Fruit fly (Drosophila melanogaster) whole organism, embryonic: ENCODE results near the gene CG17637.

Experiments used
- Bdp1 ChIP-seq: fragments of 200-800 bp; sonication (Bioruptor generic); optimal IDR thresholded peaks from 3 replicates; lab custom pipeline; 2016; ENCODE audit warnings: missing biosample characterization, missing genetic modification characterization
- Bgb ChIP-seq: fragments of 200-800 bp; sonication (Bioruptor generic); IDR thresholded peaks from 2 replicates; pipeline ENCODE4 v1.3.6; 2022; ENCODE audit warnings: missing biosample characterization, missing genetic modification characterization; ENCODE audit not compliant: partially characterized antibody
- CG10462 ChIP-seq: fragments of 200-800 bp; sonication (Bioruptor generic); optimal IDR thresholded peaks from 2 replicates; lab custom pipeline; 2016; ENCODE audit warnings: missing biosample characterization, missing genetic modification characterization
- CG10543 ChIP-seq: fragments of 200-800 bp; sonication (Bioruptor generic); optimal IDR thresholded peaks from 3 replicates; lab custom pipeline; 2017; ENCODE audit warnings: missing biosample characterization, mild to moderate bottlenecking, missing genetic modification characterization, moderate library complexity
- CG11696 ChIP-seq: fragments of 200-800 bp; sonication (Bioruptor generic); IDR thresholded peaks from 2 replicates; pipeline ENCODE4 v1.3.6; 2022; ENCODE audit warnings: missing biosample characterization, missing genetic modification characterization
- CG12236 ChIP-seq: fragments of 200-800 bp; sonication (Bioruptor generic); optimal IDR thresholded peaks from 2 replicates; lab custom pipeline; 2016; ENCODE audit warnings: missing biosample characterization, missing genetic modification characterization
- CG1233 ChIP-seq: fragments of 200-800 bp; sonication (Bioruptor generic); optimal IDR thresholded peaks from 4 replicates; lab custom pipeline; 2018; ENCODE audit warnings: missing biosample characterization, mild to moderate bottlenecking, missing genetic modification characterization
- CG14965 ChIP-seq: fragments of 200-800 bp; sonication (Bioruptor generic); optimal IDR thresholded peaks from 2 replicates; lab custom pipeline; 2016; ENCODE audit warnings: missing biosample characterization, missing genetic modification characterization, borderline replicate concordance
- CG1603 ChIP-seq: fragments of 200-800 bp; sonication (Bioruptor generic); optimal IDR thresholded peaks from 2 replicates; lab custom pipeline; 2019; ENCODE audit warnings: missing biosample characterization, mild to moderate bottlenecking, missing genetic modification characterization, moderate library complexity
- CG17186 ChIP-seq: fragments of 200-800 bp; sonication (Bioruptor generic); optimal IDR thresholded peaks from 3 replicates; lab custom pipeline; 2017; ENCODE audit warnings: missing biosample characterization, missing genetic modification reagents, missing genetic modification characterization
- CG17385 ChIP-seq: fragments of 200-800 bp; sonication (Bioruptor generic); optimal IDR thresholded peaks from 3 replicates; lab custom pipeline; 2018; ENCODE audit warnings: missing biosample characterization, mild to moderate bottlenecking, missing genetic modification characterization
- CG18011 ChIP-seq: fragments of 200-800 bp; sonication (Bioruptor generic); optimal IDR thresholded peaks from 2 replicates; lab custom pipeline; 2017; ENCODE audit warnings: missing biosample characterization, missing genetic modification characterization, mild to moderate bottlenecking, moderate library complexity, missing genotype
- CG2129 ChIP-seq: fragments of 200-800 bp; sonication (Bioruptor generic); IDR thresholded peaks from 2 replicates; pipeline ENCODE4 v1.3.6; 2022; ENCODE audit warnings: missing biosample characterization, missing genetic modification characterization; ENCODE audit not compliant: partially characterized antibody
- CG2889 ChIP-seq: fragments of 200-800 bp; sonication (Bioruptor generic); IDR thresholded peaks from 3 replicates; pipeline ENCODE4 v1.3.6; 2022; ENCODE audit warnings: missing biosample characterization, missing genetic modification characterization
- CG32767 ChIP-seq: fragments of 200-800 bp; sonication (Bioruptor generic); IDR thresholded peaks from 2 replicates; pipeline ENCODE4 v1.3.6; 2022; ENCODE audit warnings: missing biosample characterization, missing genetic modification characterization
- CG3838 ChIP-seq: fragments of 200-800 bp; sonication (Bioruptor generic); optimal IDR thresholded peaks from 3 replicates; lab custom pipeline; 2016; ENCODE audit warnings: missing biosample characterization, missing genetic modification characterization
- CG4404 ChIP-seq: fragments of 200-800 bp; sonication (Bioruptor generic); IDR thresholded peaks from 2 replicates; pipeline ENCODE4 v1.3.6; 2022; ENCODE audit warnings: missing biosample characterization, missing genetic modification characterization
- CG6765 ChIP-seq: fragments of 200-800 bp; sonication (Bioruptor generic); optimal IDR thresholded peaks from 3 replicates; lab custom pipeline; 2017; ENCODE audit warnings: missing biosample characterization, mild to moderate bottlenecking, missing genetic modification characterization
- CHES-1-like ChIP-seq: fragments of 200-800 bp; sonication (Bioruptor generic); optimal IDR thresholded peaks from 2 replicates; lab custom pipeline; 2016; ENCODE audit warnings: missing biosample characterization, missing genetic modification characterization
- D19A ChIP-seq: fragments of 200-800 bp; optimal IDR thresholded peaks from 3 replicates; lab custom pipeline; 2019; ENCODE audit warnings: missing biosample characterization, mild to moderate bottlenecking, missing genetic modification characterization, moderate library complexity
- Dll ChIP-seq: fragments of 200-800 bp; sonication (Bioruptor generic); IDR thresholded peaks from 4 replicates; pipeline ENCODE4 v1.3.6; 2022; ENCODE audit warnings: missing biosample characterization, missing genetic modification characterization; ENCODE audit not compliant: partially characterized antibody
- Doc2 ChIP-seq: fragments of 200-800 bp; sonication (Bioruptor generic); IDR thresholded peaks from 2 replicates; pipeline ENCODE4 v1.3.6; 2022; ENCODE audit warnings: missing biosample characterization, missing genetic modification characterization
- Gug ChIP-seq: fragments of 200-800 bp; sonication (Bioruptor generic); IDR thresholded peaks from 4 replicates; pipeline ENCODE4 v1.3.6; 2022; ENCODE audit warnings: missing biosample characterization, missing genetic modification characterization
- HLH4C ChIP-seq: fragments of 200-800 bp; sonication (Bioruptor generic); IDR thresholded peaks from 3 replicates; pipeline ENCODE4 v1.3.6; 2022; ENCODE audit warnings: missing biosample characterization, missing genetic modification characterization; ENCODE audit not compliant: partially characterized antibody
- Mad ChIP-seq: fragments of 200-800 bp; sonication (Bioruptor generic); optimal IDR thresholded peaks from 2 replicates; lab custom pipeline; 2016; ENCODE audit warnings: missing biosample characterization, missing genetic modification characterization
- Nf-YC ChIP-seq: fragments of 200-800 bp; optimal IDR thresholded peaks from 3 replicates; lab custom pipeline; 2019; ENCODE audit warnings: missing biosample characterization, mild to moderate bottlenecking, missing genetic modification characterization, moderate library complexity
- Oli ChIP-seq: fragments of 200-800 bp; sonication (Bioruptor generic); optimal IDR thresholded peaks from 2 replicates; lab custom pipeline; 2018; ENCODE audit warnings: missing biosample characterization, mild to moderate bottlenecking, missing genetic modification characterization, moderate library complexity
- Rfx ChIP-seq: fragments of 200-800 bp; sonication (Bioruptor generic); IDR thresholded peaks from 2 replicates; pipeline ENCODE4 v1.3.6; 2022; ENCODE audit warnings: missing biosample characterization, missing genetic modification characterization
- Six4 ChIP-seq: fragments of 200-800 bp; sonication (Bioruptor generic); optimal IDR thresholded peaks from 2 replicates; lab custom pipeline; 2016; ENCODE audit warnings: missing biosample characterization, missing genetic modification characterization
- Sox102F ChIP-seq: fragments of 200-800 bp; sonication (Bioruptor generic); optimal IDR thresholded peaks from 2 replicates; lab custom pipeline; 2018; ENCODE audit warnings: missing biosample characterization, mild to moderate bottlenecking, missing genetic modification characterization, moderate library complexity
- Sry-δ ChIP-seq: fragments of 200-800 bp; sonication (Bioruptor generic); optimal IDR thresholded peaks from 2 replicates; lab custom pipeline; 2016; ENCODE audit warnings: missing biosample characterization, missing genetic modification characterization
- caup ChIP-seq: fragments of 200-800 bp; sonication (Bioruptor generic); optimal IDR thresholded peaks from 3 replicates; lab custom pipeline; 2017; ENCODE audit warnings: missing biosample characterization, mild to moderate bottlenecking, missing genetic modification characterization, moderate library complexity; ENCODE audit not compliant: severe bottlenecking
- cg ChIP-seq: fragments of 200-800 bp; sonication (Bioruptor generic); optimal IDR thresholded peaks from 3 replicates; lab custom pipeline; 2019; ENCODE audit warnings: missing biosample characterization, mild to moderate bottlenecking, missing genetic modification characterization, moderate library complexity
- crp ChIP-seq, 2 experiments: fragments of 200-800 bp; sonication (Bioruptor generic); optimal IDR thresholded peaks; 2 replicates in 1 of 2; 3 replicates in 1 of 2; lab custom pipeline; 2017; ENCODE audit warnings: missing biosample characterization in 2 of 2, missing genetic modification characterization in 2 of 2, mild to moderate bottlenecking in 1 of 2, moderate library complexity in 1 of 2
- dan ChIP-seq: fragments of 200-800 bp; sonication (Bioruptor generic); IDR thresholded peaks from 2 replicates; pipeline ENCODE4 v1.3.6; 2022; ENCODE audit warnings: missing biosample characterization, missing genetic modification characterization
- dm ChIP-seq: fragments of 200-800 bp; sonication (Bioruptor generic); optimal IDR thresholded peaks from 3 replicates; lab custom pipeline; 2016; ENCODE audit warnings: missing biosample characterization, missing genetic modification characterization
- emc ChIP-seq: fragments of 200-800 bp; sonication (Bioruptor generic); optimal IDR thresholded peaks from 2 replicates; lab custom pipeline; 2016; ENCODE audit warnings: missing biosample characterization, missing genetic modification characterization
- en ChIP-seq: fragments of 200-800 bp; sonication (Bioruptor generic); optimal IDR thresholded peaks from 2 replicates; lab custom pipeline; 2016; ENCODE audit warnings: missing biosample characterization, missing genetic modification characterization
- gt ChIP-seq: fragments of 200-800 bp; sonication (Bioruptor generic); IDR thresholded peaks from 2 replicates; pipeline ENCODE4 v1.3.6; 2022; ENCODE audit warnings: missing biosample characterization, missing genetic modification characterization
- h ChIP-seq: fragments of >200 bp; optimal IDR thresholded peaks from 2 replicates; lab custom pipeline; 2017
- nmo ChIP-seq: fragments of 200-800 bp; sonication (Bioruptor generic); optimal IDR thresholded peaks from 2 replicates; lab custom pipeline; 2018; ENCODE audit warnings: missing biosample characterization, mild to moderate bottlenecking, missing genetic modification characterization, moderate library complexity
- prd ChIP-seq, 3 experiments: fragments of >200 bp in 2 of 3; fragments of 200-800 bp in 1 of 3; sonication (Bioruptor generic) in 1 of 3; optimal IDR thresholded peaks in 2 of 3; IDR thresholded peaks in 1 of 3; 2 replicates in 2 of 3; 3 replicates in 1 of 3; pipeline versions ENCODE4 v1.3.6 to Lab custom; 2017 to 2022; ENCODE audit warnings: missing biosample characterization in 1 of 3, missing genetic modification characterization in 1 of 3
- pzg ChIP-seq: fragments of 200-800 bp; sonication (Bioruptor generic); optimal IDR thresholded peaks from 3 replicates; lab custom pipeline; 2018; ENCODE audit warnings: missing biosample characterization, mild to moderate bottlenecking, missing genetic modification characterization, moderate library complexity
- run ChIP-seq: fragments of 200-800 bp; sonication (Bioruptor generic); optimal IDR thresholded peaks from 3 replicates; lab custom pipeline; 2018; ENCODE audit warnings: missing biosample characterization, mild to moderate bottlenecking, missing genetic modification characterization
- sc ChIP-seq, 3 experiments: fragments of >200 bp in 2 of 3; fragments of 200-800 bp in 1 of 3; sonication (Bioruptor generic) in 1 of 3; optimal IDR thresholded peaks; 2 replicates in 2 of 3; 3 replicates in 1 of 3; lab custom pipeline; 2017; ENCODE audit warnings: mild to moderate bottlenecking in 1 of 3, missing biosample characterization in 1 of 3, missing genetic modification characterization in 1 of 3, missing genetic modification reagents in 1 of 3
- tll ChIP-seq, 2 experiments: fragments of 200-800 bp in 1 of 2; fragments of >200 bp in 1 of 2; sonication (Bioruptor generic) in 1 of 2; optimal IDR thresholded peaks; 2 replicates each; lab custom pipeline; 2017 to 2019; ENCODE audit warnings: missing biosample characterization in 2 of 2, missing genetic modification characterization in 2 of 2, mild to moderate bottlenecking in 1 of 2, moderate library complexity in 1 of 2
- trh ChIP-seq: fragments of 200-800 bp; sonication (Bioruptor generic); optimal IDR thresholded peaks from 2 replicates; lab custom pipeline; 2016; ENCODE audit warnings: missing biosample characterization, missing genetic modification characterization

CG17637 gene

DNA sequence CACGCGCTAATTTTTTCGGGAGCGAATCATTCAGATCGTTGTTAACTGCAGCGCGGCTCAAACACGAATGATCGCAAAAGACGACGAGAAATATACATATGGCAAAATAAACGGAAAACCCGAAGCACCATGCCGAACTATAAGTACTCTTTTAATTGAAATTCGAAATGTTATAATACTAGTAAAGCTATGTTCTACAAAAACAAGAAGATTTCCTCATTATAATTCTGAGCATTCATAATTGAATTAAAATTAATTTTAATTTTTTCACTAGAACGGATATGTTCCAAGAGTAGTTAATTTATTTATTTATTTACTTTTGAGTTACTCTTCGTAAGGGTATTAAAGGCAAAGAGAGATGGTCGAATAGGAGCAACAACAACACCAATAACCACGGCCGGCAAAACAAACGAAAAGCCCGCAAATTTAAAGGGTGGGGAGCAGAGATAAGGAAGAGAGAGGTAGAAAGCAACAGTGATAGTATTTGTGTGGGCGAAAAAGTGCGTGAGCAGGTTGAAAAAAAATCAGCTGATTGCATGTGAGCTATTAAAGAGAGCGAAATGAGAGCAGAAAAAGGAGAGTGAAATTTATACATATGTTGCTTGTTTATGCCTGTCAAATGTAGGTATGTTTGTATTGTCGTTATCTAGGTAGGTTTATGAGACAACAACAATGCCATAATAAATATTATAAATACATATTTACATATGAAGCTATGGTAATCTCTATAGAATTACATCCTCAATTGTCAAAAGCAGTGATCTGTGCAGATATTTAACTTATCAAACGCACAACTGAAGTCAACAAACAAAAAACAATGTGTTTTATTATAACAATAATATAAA is 10.3 kb upstream of the CG17637 start (continued):
- TF ChIP-seq CG18011 (GFP tag; lab: Kevin White, UChicago) = peak; percentile 10
- no peak for TF ChIP-seq prd (optimal IDR thresholded peaks at IDR 0.05; lab: Kevin White, UChicago)
- TF ChIP-seq prd (GFP tag; IDR thresholded peaks at IDR 0.05; lab: Robert Waterston, UW) = peak; percentile 82
- no peak for TF ChIP-seq sc (optimal IDR thresholded peaks at IDR 0.05; lab: Kevin White, UChicago)
- TF ChIP-seq sc (GFP tag; optimal IDR thresholded peaks at IDR 0.05; lab: Kevin White, UChicago) = no peak
- TF ChIP-seq Bgb (GFP tag; lab: Robert Waterston, UW) = no peak
- TF ChIP-seq gt (GFP tag; lab: Robert Waterston, UW) = no peak
- no peak for TF ChIP-seq CG10462 (GFP tag; lab: Kevin White, UChicago)
- TF ChIP-seq emc (GFP tag; lab: Kevin White, UChicago) = peak; percentile 7
- peak in 1 of 2 experiments; percentile 61 for TF ChIP-seq crp (GFP tag; optimal IDR thresholded peaks at IDR 0.05; lab: Kevin White, UChicago)
- TF ChIP-seq Oli (tag; lab: Kevin White, UChicago) = peak; percentile 78
- no peak for TF ChIP-seq CG14965 (GFP tag; lab: Kevin White, UChicago)
- TF ChIP-seq pzg (GFP tag; lab: Kevin White, UChicago) = no peak
- TF ChIP-seq nmo (GFP tag; lab: Kevin White, UChicago) = peak; percentile 76
- peak; percentile 25 for TF ChIP-seq trh (GFP tag; lab: Kevin White, UChicago)
- peak; percentile 83 for TF ChIP-seq Sox102F (GFP tag; lab: Kevin White, UChicago)
- peak; percentile 40 for TF ChIP-seq CHES-1-like (GFP tag; lab: Kevin White, UChicago)
- TF ChIP-seq CG1233 (GFP tag; lab: Kevin White, UChicago) = peak; percentile 37
- TF ChIP-seq CG32767 (GFP tag; lab: Robert Waterston, UW) = peak; percentile 52; the same call in 1 of the 2 replicates
- TF ChIP-seq CG12236 (GFP tag; lab: Kevin White, UChicago) = no peak
- peak; percentile 29 for TF ChIP-seq cg (GFP tag; lab: Kevin White, UChicago)
- TF ChIP-seq CG4404 (GFP tag; lab: Robert Waterston, UW) = peak; percentile 50
- TF ChIP-seq CG2129 (GFP tag; lab: Robert Waterston, UW) = no peak
- no peak for TF ChIP-seq Gug (GFP tag; lab: Robert Waterston, UW)
- no peak for TF ChIP-seq Sry-δ (GFP tag; lab: Kevin White, UChicago)
- TF ChIP-seq CG3838 (GFP tag; lab: Kevin White, UChicago) = peak; percentile 37
- TF ChIP-seq CG6765 (GFP tag; lab: Kevin White, UChicago) = peak; percentile 42
- TF ChIP-seq Doc2 (GFP tag; lab: Robert Waterston, UW) = no peak
- no peak for TF ChIP-seq dm
- TF ChIP-seq CG10543 (GFP tag; lab: Kevin White, UChicago) = peak; percentile 15
- no peak for TF ChIP-seq CG17186 (GFP tag; lab: Kevin White, UChicago)
- TF ChIP-seq Rfx = peak; percentile 83
- peak; percentile 44 for TF ChIP-seq Six4 (GFP tag; lab: Kevin White, UChicago)
- TF ChIP-seq CG11696 (GFP tag; lab: Robert Waterston, UW) = peak; percentile 59
- peak; percentile 35 for TF ChIP-seq Nf-YC (tag; lab: Kevin White, UChicago)
- peak; percentile 99 for TF ChIP-seq D19A (tag; lab: Kevin White, UChicago)
- TF ChIP-seq Dll (GFP tag; lab: Robert Waterston, UW) = peak; percentile 55; the same call in 1 of the 4 replicates
- peak; percentile 57 for TF ChIP-seq run
- no peak for TF ChIP-seq dan (GFP tag; lab: Robert Waterston, UW)
- no peak for TF ChIP-seq HLH4C (GFP tag; lab: Robert Waterston, UW)
- TF ChIP-seq CG1603 (tag; lab: Kevin White, UChicago) = peak; percentile 11
- no peak for TF ChIP-seq h (lab: Kevin White, UChicago)
- TF ChIP-seq caup (GFP tag; lab: Kevin White, UChicago) = peak; percentile 57
- peak; percentile 22 for TF ChIP-seq Bdp1
- TF ChIP-seq en = peak; percentile 24
- no peak for TF ChIP-seq Mad (GFP tag; lab: Kevin White, UChicago)
- no peak for TF ChIP-seq CG2889 (GFP tag; lab: Robert Waterston, UW)
- TF ChIP-seq CG17385 = peak; percentile 75
- TF ChIP-seq tll (GFP tag; optimal IDR thresholded peaks at IDR 0.05; lab: Kevin White, UChicago) = no peak
